Worm (Caenorhabditis elegans) whole organism, L4/young adult: Measurements from ENCODE around the gene tomm-70.

Experiments
- W03F9.2 ChIP-seq: fragments of 150-350 bp; optimal IDR thresholded peaks from 2 replicates; lab custom pipeline; 2014; ENCODE audit warnings: missing biosample characterization, missing genetic modification characterization
- dao-5 ChIP-seq: sonication (generic microtip); optimal IDR thresholded peaks from 2 replicates; lab custom pipeline; 2016; ENCODE audit warnings: missing genotype, missing genetic modification characterization, moderate library complexity, missing compliant biosample characterization
- him-1 ChIP-seq: sonication (generic microtip); optimal IDR thresholded peaks from 2 replicates; lab custom pipeline; 2016; ENCODE audit warnings: missing genotype, missing genetic modification reagents, missing genetic modification characterization, missing compliant biosample characterization

tomm-70 gene

ce11 chrIII:8785426-8785825, 30.9 kb upstream of the tomm-70 start:
- TF ChIP-seq dao-5 (tag; lab: Kevin White, UChicago) (no peak), W03F9.2 (tag; lab: Kevin White, UChicago) (no peak), him-1 (tag; lab: Kevin White, UChicago) (peak; percentile 21)

- no peak for TF ChIP-seq him-1 (tag; lab: Kevin White, UChicago)
- TF ChIP-seq dao-5 (tag; lab: Kevin White, UChicago) = no peak
- no peak for TF ChIP-seq W03F9.2 (tag; lab: Kevin White, UChicago)
These were observed 29.9 kb upstream of the tomm-70 start for ce11 chrIII:8784500-8784899.

- TF ChIP-seq dao-5 (tag; lab: Kevin White, UChicago) (no peak), him-1 (tag; lab: Kevin White, UChicago) (no peak)
These were observed 28.2 kb upstream of the tomm-70 start for ce11 chrIII:8782744-8783143.

ce11 chrIII:8782080-8782479, 27.5 kb upstream of the tomm-70 start:
- TF ChIP-seq dao-5 (tag; lab: Kevin White, UChicago) (no peak), W03F9.2 (tag; lab: Kevin White, UChicago) (no peak), him-1 (tag; lab: Kevin White, UChicago) (no peak)

- TF ChIP-seq him-1 (tag; lab: Kevin White, UChicago) = no peak
- no peak for TF ChIP-seq dao-5 (tag; lab: Kevin White, UChicago)
- TF ChIP-seq W03F9.2 (tag; lab: Kevin White, UChicago) = no peak
These were observed 25.9 kb upstream of the tomm-70 start for ce11 chrIII:8780473-8780872.

- TF ChIP-seq dao-5 (tag; lab: Kevin White, UChicago) (no peak), him-1 (tag; lab: Kevin White, UChicago) (no peak), W03F9.2 (tag; lab: Kevin White, UChicago) (no peak)
These were observed 25.4 kb upstream of the tomm-70 start, which contains the start of gene K02D10.4 for ce11 chrIII:8779912-8780311. K02D10.4 (minus strand) TSS chrIII:8780012.

- no peak for TF ChIP-seq W03F9.2 (tag; lab: Kevin White, UChicago)
- TF ChIP-seq him-1 (tag; lab: Kevin White, UChicago) = no peak
- no peak for TF ChIP-seq dao-5 (tag; lab: Kevin White, UChicago)
These were observed 21.4 kb upstream of the tomm-70 start, which contains the start of gene snap-29 for ce11 chrIII:8775953-8776352. snap-29 (plus strand) TSS chrIII:8776253.

- TF ChIP-seq him-1 (tag; lab: Kevin White, UChicago) = no peak
- no peak for TF ChIP-seq dao-5 (tag; lab: Kevin White, UChicago)
- TF ChIP-seq W03F9.2 (tag; lab: Kevin White, UChicago) = no peak
These were observed 18.8 kb upstream of the tomm-70 start for ce11 chrIII:8773375-8773774.

- TF ChIP-seq dao-5 (tag; lab: Kevin White, UChicago) = no peak
- no peak for TF ChIP-seq him-1 (tag; lab: Kevin White, UChicago)
- TF ChIP-seq W03F9.2 (tag; lab: Kevin White, UChicago) = no peak
These were observed 18.0 kb upstream of the tomm-70 start for ce11 chrIII:8772428-8773027.

- TF ChIP-seq him-1 (tag; lab: Kevin White, UChicago) (no peak), dao-5 (tag; lab: Kevin White, UChicago) (no peak), W03F9.2 (tag; lab: Kevin White, UChicago) (no peak)
These were observed 17.3 kb upstream of the tomm-70 start, which contains the start of gene K02D10.3 for ce11 chrIII:8771851-8772250. K02D10.3 (minus strand) TSS chrIII:8771951.

- TF ChIP-seq W03F9.2 (tag; lab: Kevin White, UChicago) (no peak), dao-5 (tag; lab: Kevin White, UChicago) (no peak), him-1 (tag; lab: Kevin White, UChicago) (no peak)
These were observed 16.6 kb upstream of the tomm-70 start, which contains the start of gene K02D10.2 for ce11 chrIII:8771162-8771561. K02D10.2 (minus strand) TSS chrIII:8771262.

- TF ChIP-seq him-1 (tag; lab: Kevin White, UChicago) (no peak), dao-5 (tag; lab: Kevin White, UChicago) (no peak), W03F9.2 (tag; lab: Kevin White, UChicago) (no peak)
These were observed 15.7 kb upstream of the tomm-70 start for ce11 chrIII:8770243-8770642.

- TF ChIP-seq him-1 (tag; lab: Kevin White, UChicago) (no peak), W03F9.2 (tag; lab: Kevin White, UChicago) (no peak), dao-5 (tag; lab: Kevin White, UChicago) (no peak)
These were observed 14.7 kb upstream of the tomm-70 start, which contains the start of gene K02D10.1 for ce11 chrIII:8769253-8769652. K02D10.1 (plus strand) TSS chrIII:8769536.

ce11 chrIII:8767889-8768361, 13.4 kb upstream of the tomm-70 start, which contains the start of gene mtss-1:
mtss-1 (plus strand) TSS chrIII:8768311.
- TF ChIP-seq him-1 (tag; lab: Kevin White, UChicago) (peak; percentile 53), W03F9.2 (tag; lab: Kevin White, UChicago) (peak; percentile 78), dao-5 (tag; lab: Kevin White, UChicago) (peak; percentile 23)
